Fruit fly (Drosophila melanogaster) whole organism, prepupa: ENCODE measurements around the gene RagA-B.
A peak's percentile ranks its signal among the peaks of the same experiment; 100 is the strongest.

Source experiments
- CG10631 ChIP-seq: fragments of 200-800 bp; sonication (Bioruptor generic); optimal IDR thresholded peaks from 2 replicates; lab custom pipeline; 2016; ENCODE audit warnings: missing biosample characterization, missing genetic modification characterization
- CG4318 ChIP-seq: fragments of 200-800 bp; sonication (Bioruptor generic); optimal IDR thresholded peaks from 3 replicates; lab custom pipeline; 2017; ENCODE audit warnings: missing biosample characterization, mild to moderate bottlenecking, missing genetic modification characterization
- CG8319 ChIP-seq: fragments of 200-800 bp; sonication (Bioruptor generic); optimal IDR thresholded peaks from 3 replicates; lab custom pipeline; 2016; ENCODE audit warnings: missing biosample characterization, missing genetic modification characterization
- CG8632 ChIP-seq: fragments of 200-800 bp; sonication (Bioruptor generic); optimal IDR thresholded peaks from 3 replicates; lab custom pipeline; 2016; ENCODE audit warnings: missing biosample characterization, missing genetic modification characterization
- Eip75B ChIP-seq: fragments of 200-800 bp; sonication (Bioruptor generic); optimal IDR thresholded peaks from 3 replicates; lab custom pipeline; 2016; ENCODE audit warnings: missing biosample characterization, missing genetic modification characterization
- Ets96B ChIP-seq: fragments of 200-800 bp; optimal IDR thresholded peaks from 2 replicates; lab custom pipeline; 2019; ENCODE audit warnings: missing biosample characterization, mild to moderate bottlenecking, missing genetic modification characterization, moderate library complexity
- dsx ChIP-seq: fragments of 200-800 bp; optimal IDR thresholded peaks from 3 replicates; lab custom pipeline; 2019; ENCODE audit warnings: missing biosample characterization, mild to moderate bottlenecking, missing genetic modification characterization, moderate library complexity; ENCODE audit not compliant: poor library complexity, severe bottlenecking
- topi ChIP-seq: fragments of 200-800 bp; sonication (Bioruptor generic); optimal IDR thresholded peaks from 3 replicates; lab custom pipeline; 2016; ENCODE audit warnings: missing biosample characterization, missing genetic modification characterization

Gene RagA-B

dm6 chr3R:8932741-8933140 lies 51.4 kb downstream of the RagA-B start (continued):
- TF ChIP-seq dsx (GFP tag; lab: Kevin White, UChicago) (no peak), topi (GFP tag; lab: Kevin White, UChicago) (no peak), CG8632 (no peak), CG4318 (GFP tag; lab: Kevin White, UChicago) (no peak), Ets96B (tag; lab: Kevin White, UChicago) (peak; percentile 19), CG8319 (GFP tag; lab: Kevin White, UChicago) (no peak), CG10631 (peak; percentile 35), Eip75B (peak; percentile 41)
